Fruit fly (Drosophila melanogaster) S2 (cell line): ENCODE measurements around the gene CG5810.

Experiments used
- CG8478 ChIP-seq: fragments of >200 bp; optimal IDR thresholded peaks from 2 replicates; lab custom pipeline; 2018
- CTCF ChIP-seq, 2 experiments: fragments of >200 bp; optimal IDR thresholded peaks; 2 replicates each; lab custom pipeline; 2018

DNA sequence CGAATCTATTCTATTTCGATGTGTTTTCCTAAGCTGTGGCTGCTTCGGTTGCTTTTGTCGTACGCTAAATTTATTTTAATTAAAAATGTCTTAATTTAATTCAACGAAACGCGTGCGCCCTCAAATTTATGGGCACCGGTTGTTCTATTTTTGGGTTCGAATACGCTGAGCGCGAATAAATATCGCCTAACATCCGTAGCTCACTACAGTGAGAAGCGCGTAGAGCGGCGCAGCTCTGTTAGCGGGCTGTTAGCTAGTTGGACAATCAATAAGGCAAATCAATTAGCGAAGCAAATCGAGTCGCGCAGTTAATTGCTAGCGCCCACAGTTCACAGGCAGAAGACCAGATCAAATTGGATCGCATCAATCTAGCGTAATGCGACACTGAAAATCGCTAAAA, 46.5 kb downstream of the CG5810 start:
- TF ChIP-seq CG8478 (lab: Kevin White, UChicago) (no peak), CTCF (optimal IDR thresholded peaks at IDR 0.05; lab: Kevin White, UChicago) (no peak)
